Worm (Caenorhabditis elegans): Measurements from ENCODE around the gene srz-70.

srz-70 gene

DNA sequence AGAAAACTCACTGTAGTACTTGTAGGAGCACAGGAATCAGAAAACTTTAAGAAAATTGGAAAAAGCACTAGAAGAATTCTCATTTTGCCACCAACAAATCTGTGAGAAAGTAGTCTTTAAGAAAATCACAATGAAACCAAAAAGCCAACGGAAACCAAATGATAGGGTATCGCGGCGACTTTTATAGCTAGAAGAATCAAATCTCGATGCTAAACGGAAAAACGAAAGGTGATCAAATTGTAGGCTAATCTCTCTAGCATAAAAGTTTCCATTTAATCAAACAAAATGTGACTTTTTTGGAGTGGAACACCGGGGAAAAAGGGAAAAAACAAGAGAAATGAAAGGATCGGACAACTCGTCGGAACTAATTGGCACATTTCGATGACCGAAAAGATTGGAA, 17.5 kb upstream of the srz-70 start, which contains the start of gene C09G12.17:
Gene C09G12.17 (minus strand): TSS at position 101 of the 400 bp plus-strand sequence.
- no peak for TF ChIP-seq snpc-4 (tag; optimal IDR thresholded peaks at IDR 0.05)
- no peak for TF ChIP-seq hmg-11 (tag; optimal IDR thresholded peaks at IDR 0.05)
- TF ChIP-seq R02D3.7 (tag; optimal IDR thresholded peaks at IDR 0.05), result no peak
- TF ChIP-seq pqm-1 (tag; optimal IDR thresholded peaks at IDR 0.05), result no peak
- TF ChIP-seq fos-1 (tag; optimal IDR thresholded peaks at IDR 0.05), result no peak
- TF ChIP-seq egl-5 (tag; optimal IDR thresholded peaks at IDR 0.05), result no peak
- no peak for TF ChIP-seq fkh-10 (GFP tag; optimal IDR thresholded peaks at IDR 0.05)
- no peak for TF ChIP-seq egl-27 (tag; optimal IDR thresholded peaks at IDR 0.05)
- TF ChIP-seq lsy-12 (tag; optimal IDR thresholded peaks at IDR 0.05), result no peak
- TF ChIP-seq nhr-77 (tag; optimal IDR thresholded peaks at IDR 0.05), result no peak
- TF ChIP-seq jun-1 (tag; optimal IDR thresholded peaks at IDR 0.05), result no peak
- TF ChIP-seq nhr-11 (tag; optimal IDR thresholded peaks at IDR 0.05), result no peak
- no peak for TF ChIP-seq ceh-16 (tag; optimal IDR thresholded peaks at IDR 0.05)
- no peak for TF ChIP-seq elt-3 (tag; optimal IDR thresholded peaks at IDR 0.05)
- TF ChIP-seq pha-4 (tag; optimal IDR thresholded peaks at IDR 0.05), result no peak
- no peak for TF ChIP-seq nfya-1 (tag; optimal IDR thresholded peaks at IDR 0.05; ENCODE audit: insufficient read depth)
- TF ChIP-seq ama-1 (optimal IDR thresholded peaks at IDR 0.05), result no peak
- TF ChIP-seq ZK546.5 (tag; optimal IDR thresholded peaks at IDR 0.05), result no peak
- no peak for TF ChIP-seq nhr-28 (tag; optimal IDR thresholded peaks at IDR 0.05)

DNA sequence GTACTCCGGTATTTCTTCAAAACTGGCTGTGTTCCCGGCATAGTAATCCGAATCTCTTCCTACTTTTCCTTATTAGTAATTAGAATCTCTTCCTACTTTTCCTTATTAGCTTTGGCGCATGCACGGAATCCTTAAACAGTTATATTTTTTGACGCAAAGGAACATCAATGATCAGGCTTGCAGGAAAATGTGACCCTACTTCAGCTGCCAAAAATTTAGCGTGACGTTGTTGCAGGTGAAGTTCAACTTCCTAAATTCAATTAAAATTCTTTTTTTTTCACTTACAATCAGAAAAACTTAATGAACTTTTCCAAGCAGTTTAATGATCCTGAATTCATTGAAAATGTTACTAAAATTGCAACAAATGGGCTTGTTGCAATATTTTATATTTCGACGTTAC, 14.5 kb upstream of the srz-70 start, which contains the start of gene srz-79:
Gene srz-79 (plus strand): TSS at position 301 of the 400 bp plus-strand sequence.
- TF ChIP-seq nhr-77 (tag; optimal IDR thresholded peaks at IDR 0.05), result no peak
- no peak for TF ChIP-seq nhr-67 (tag; optimal IDR thresholded peaks at IDR 0.05)
- no peak for TF ChIP-seq lin-39 (tag; optimal IDR thresholded peaks at IDR 0.05)
- TF ChIP-seq snpc-4 (tag; optimal IDR thresholded peaks at IDR 0.05), result no peak
- no peak for TF ChIP-seq nhr-11 (tag; optimal IDR thresholded peaks at IDR 0.05)
- TF ChIP-seq nhr-23 (tag; optimal IDR thresholded peaks at IDR 0.05), result no peak
- no peak for TF ChIP-seq daf-12 (tag; optimal IDR thresholded peaks at IDR 0.05)
- no peak for TF ChIP-seq pha-4 (tag; optimal IDR thresholded peaks at IDR 0.05)
- TF ChIP-seq ceh-28 (tag; optimal IDR thresholded peaks at IDR 0.05), result no peak
- TF ChIP-seq eor-1 (tag; optimal IDR thresholded peaks at IDR 0.05), result no peak
- no peak for TF ChIP-seq fkh-10 (GFP tag; optimal IDR thresholded peaks at IDR 0.05)
- no peak for TF ChIP-seq fkh-2 (tag; optimal IDR thresholded peaks at IDR 0.05)

ce11 chrIV:3491477-3491876, 12.7 kb upstream of the srz-70 start, which contains the start of gene srz-78:
srz-78 (plus strand) TSS chrIV:3491777.
- no peak for TF ChIP-seq nhr-67 (tag; optimal IDR thresholded peaks at IDR 0.05)
- no peak for TF ChIP-seq tbx-2 (tag; optimal IDR thresholded peaks at IDR 0.05)
- no peak for TF ChIP-seq zag-1 (tag; optimal IDR thresholded peaks at IDR 0.05)
- no peak for TF ChIP-seq daf-12 (tag; optimal IDR thresholded peaks at IDR 0.05)
- TF ChIP-seq skn-1 (tag; optimal IDR thresholded peaks at IDR 0.05), result no peak
- no peak for TF ChIP-seq sea-2 (GFP tag; optimal IDR thresholded peaks at IDR 0.05)
- no peak for TF ChIP-seq lsy-12 (tag; optimal IDR thresholded peaks at IDR 0.05)
- TF ChIP-seq ceh-16 (tag; optimal IDR thresholded peaks at IDR 0.05), result no peak

DNA sequence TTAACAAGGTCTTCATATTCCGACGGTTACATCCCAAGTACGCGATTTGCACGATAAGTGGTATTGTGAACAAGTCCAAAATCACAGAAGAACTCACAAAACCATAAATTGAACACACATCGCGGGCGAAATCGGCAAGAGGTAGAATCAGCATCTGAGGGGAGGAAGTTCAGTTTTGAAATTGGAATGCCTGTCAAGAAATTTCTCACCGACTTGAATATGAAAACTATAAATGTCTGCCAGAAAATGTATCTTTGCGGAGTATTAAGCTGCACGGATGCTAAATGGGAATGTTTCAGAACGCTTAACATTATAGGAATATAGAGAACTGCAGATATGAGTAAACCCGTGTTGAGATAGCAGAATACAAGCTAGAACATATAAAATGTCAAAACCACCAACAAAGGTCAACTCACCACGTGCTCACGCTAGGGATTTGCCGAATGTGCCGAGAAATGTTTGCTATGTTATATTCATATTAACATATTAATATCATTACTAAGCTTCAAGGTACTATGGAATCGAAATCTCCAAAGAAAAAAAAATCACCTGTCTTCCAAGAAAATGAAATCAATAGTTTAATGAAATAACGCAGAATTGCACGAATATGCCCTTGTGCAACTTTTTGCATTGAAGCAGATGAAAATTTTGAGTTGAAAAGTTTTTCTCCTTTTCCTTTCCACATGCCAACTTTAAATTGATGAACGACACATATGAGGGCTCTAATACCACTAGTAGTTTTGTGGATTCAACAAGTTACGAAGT, 3.6 kb upstream of the srz-70 start, which contains the start of gene srz-82:
Gene srz-82 (plus strand): TSS at position 701 of the 765 bp plus-strand sequence.
- TF ChIP-seq mdl-1 (tag; optimal IDR thresholded peaks at IDR 0.05) (no peak), nhr-67 (tag; optimal IDR thresholded peaks at IDR 0.05) (no peak), fkh-2 (tag; optimal IDR thresholded peaks at IDR 0.05) (no peak), lin-15B (tag; optimal IDR thresholded peaks at IDR 0.05) (no peak), nhr-12 (tag; optimal IDR thresholded peaks at IDR 0.05) (no peak), nhr-11 (tag; optimal IDR thresholded peaks at IDR 0.05) (no peak), elt-2 (tag; optimal IDR thresholded peaks at IDR 0.05) (no peak), nhr-28 (tag; optimal IDR thresholded peaks at IDR 0.05) (no peak), skn-1 (tag; optimal IDR thresholded peaks at IDR 0.05) (no peak), nhr-237 (tag; optimal IDR thresholded peaks at IDR 0.05) (no peak), ztf-4 (tag; optimal IDR thresholded peaks at IDR 0.05) (no peak), zag-1 (tag; optimal IDR thresholded peaks at IDR 0.05) (no peak), ztf-11 (tag; optimal IDR thresholded peaks at IDR 0.05) (no peak), pqm-1 (tag; optimal IDR thresholded peaks at IDR 0.05) (no peak), nhr-25 (tag; optimal IDR thresholded peaks at IDR 0.05) (no peak)
